Fruit fly (Drosophila melanogaster) whole organism, adult: Measurements from ENCODE around the gene CG14933.

Experiments used
- CG11617 ChIP-seq: fragments of 200-800 bp; sonication (Bioruptor generic); optimal IDR thresholded peaks from 2 replicates; lab custom pipeline; 2017; ENCODE audit warnings: mild to moderate bottlenecking, missing biosample characterization, missing genetic modification reagents, missing genetic modification characterization
- CG12768 ChIP-seq: fragments of 200-800 bp; sonication (Bioruptor generic); optimal IDR thresholded peaks from 2 replicates; lab custom pipeline; 2017; ENCODE audit warnings: missing biosample characterization, missing genetic modification characterization, mild to moderate bottlenecking, moderate library complexity, missing genetic modification reagents
- CG14711 ChIP-seq: fragments of 200-800 bp; sonication (Bioruptor generic); optimal IDR thresholded peaks from 2 replicates; lab custom pipeline; 2018; ENCODE audit warnings: missing biosample characterization, mild to moderate bottlenecking, missing genetic modification characterization, moderate library complexity
- CG1620 ChIP-seq: fragments of 200-800 bp; sonication (Bioruptor generic); optimal IDR thresholded peaks from 2 replicates; lab custom pipeline; 2016; ENCODE audit warnings: missing biosample characterization, missing genetic modification characterization
- CG33017 ChIP-seq: fragments of 200-800 bp; sonication (Bioruptor generic); optimal IDR thresholded peaks from 2 replicates; lab custom pipeline; 2018; ENCODE audit warnings: missing biosample characterization, mild to moderate bottlenecking, missing genetic modification characterization, moderate library complexity
- CG7045 ChIP-seq: fragments of 200-800 bp; sonication (Bioruptor generic); optimal IDR thresholded peaks from 2 replicates; lab custom pipeline; 2017; ENCODE audit warnings: missing biosample characterization, mild to moderate bottlenecking, missing genetic modification characterization
- Mnt ChIP-seq: fragments of 200-800 bp; sonication (Bioruptor generic); optimal IDR thresholded peaks from 2 replicates; lab custom pipeline; 2016; ENCODE audit warnings: missing biosample characterization, mild to moderate bottlenecking, missing genetic modification characterization
- bab1 ChIP-seq: fragments of 200-800 bp; sonication (Bioruptor generic); optimal IDR thresholded peaks from 3 replicates; lab custom pipeline; 2019; ENCODE audit warnings: missing biosample characterization, mild to moderate bottlenecking, missing genetic modification characterization, moderate library complexity
- cic ChIP-seq: fragments of 200-800 bp; sonication (Bioruptor generic); optimal IDR thresholded peaks from 2 replicates; lab custom pipeline; 2017; ENCODE audit warnings: missing biosample characterization, mild to moderate bottlenecking, missing genetic modification characterization, moderate library complexity
- cnc ChIP-seq, 2 experiments: fragments of >200 bp; optimal IDR thresholded peaks; 2 replicates each; lab custom pipeline; 2017
- kay ChIP-seq: fragments of 200-800 bp; sonication (Bioruptor generic); peaks from one replicate; lab custom pipeline; 2016; ENCODE audit warnings: missing biosample characterization, missing genetic modification characterization, borderline replicate concordance
- ovo ChIP-seq: fragments of 200-800 bp; sonication (Bioruptor generic); optimal IDR thresholded peaks from 2 replicates; lab custom pipeline; 2016; ENCODE audit warnings: missing biosample characterization, missing genetic modification characterization
- tj ChIP-seq: fragments of 200-800 bp; sonication (Bioruptor generic); optimal IDR thresholded peaks from 3 replicates; lab custom pipeline; 2017; ENCODE audit warnings: missing biosample characterization, mild to moderate bottlenecking, missing genetic modification characterization, moderate library complexity
- toe ChIP-seq: fragments of 200-800 bp; sonication (Bioruptor generic); optimal IDR thresholded peaks from 2 replicates; lab custom pipeline; 2016; ENCODE audit warnings: missing biosample characterization, missing genetic modification characterization

The CG14933 gene

dm6 chr2L:11874890-11875289 lies 32.3 kb downstream of the CG14933 start:
- TF ChIP-seq ovo (GFP tag; lab: Kevin White, UChicago) (no peak), tj (GFP tag; lab: Kevin White, UChicago) (no peak), cic (GFP tag; lab: Kevin White, UChicago) (no peak), CG11617 (GFP tag; lab: Kevin White, UChicago) (no peak), cnc (optimal IDR thresholded peaks at IDR 0.05; lab: Kevin White, UChicago) (no peak), CG14711 (tag; lab: Kevin White, UChicago) (no peak), Mnt (GFP tag; lab: Kevin White, UChicago) (no peak), CG33017 (no peak)

DNA sequence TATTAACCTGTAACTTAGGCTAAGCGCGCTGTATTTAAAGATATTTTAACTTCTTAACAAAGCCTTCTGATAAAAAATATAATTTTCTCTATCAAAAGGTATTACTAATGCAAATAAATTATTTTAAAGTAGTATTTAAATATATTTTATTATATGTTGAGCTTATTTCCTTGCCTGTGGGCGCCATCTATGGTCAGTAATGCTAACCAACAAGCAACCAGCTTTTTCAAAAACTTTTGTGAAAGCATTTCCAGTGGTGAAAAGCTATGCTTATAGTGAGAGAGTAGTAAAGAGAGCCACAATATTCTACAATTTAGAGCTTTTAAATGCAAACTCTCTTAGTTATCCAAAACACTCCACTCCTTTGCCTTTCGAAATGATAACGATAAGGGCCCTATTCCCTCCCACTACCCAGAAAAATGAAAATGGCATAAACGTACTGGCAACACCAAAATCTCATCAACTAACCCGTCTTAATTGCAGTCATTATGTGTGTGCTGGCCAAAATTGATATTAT lies 36.2 kb downstream of the CG14933 start:
- TF ChIP-seq Mnt (GFP tag; lab: Kevin White, UChicago): no peak
- TF ChIP-seq bab1 (GFP tag; lab: Kevin White, UChicago): no peak
- TF ChIP-seq CG33017: no peak
- TF ChIP-seq CG7045 (GFP tag; lab: Kevin White, UChicago): no peak
- no peak for TF ChIP-seq CG1620
- TF ChIP-seq ovo (GFP tag; lab: Kevin White, UChicago): no peak
- no peak for TF ChIP-seq cic (GFP tag; lab: Kevin White, UChicago)
- TF ChIP-seq kay (GFP tag; lab: Kevin White, UChicago): no peak
- TF ChIP-seq CG12768 (GFP tag; lab: Kevin White, UChicago): no peak
- no peak for TF ChIP-seq cnc (optimal IDR thresholded peaks at IDR 0.05; lab: Kevin White, UChicago)
- no peak for TF ChIP-seq toe

DNA sequence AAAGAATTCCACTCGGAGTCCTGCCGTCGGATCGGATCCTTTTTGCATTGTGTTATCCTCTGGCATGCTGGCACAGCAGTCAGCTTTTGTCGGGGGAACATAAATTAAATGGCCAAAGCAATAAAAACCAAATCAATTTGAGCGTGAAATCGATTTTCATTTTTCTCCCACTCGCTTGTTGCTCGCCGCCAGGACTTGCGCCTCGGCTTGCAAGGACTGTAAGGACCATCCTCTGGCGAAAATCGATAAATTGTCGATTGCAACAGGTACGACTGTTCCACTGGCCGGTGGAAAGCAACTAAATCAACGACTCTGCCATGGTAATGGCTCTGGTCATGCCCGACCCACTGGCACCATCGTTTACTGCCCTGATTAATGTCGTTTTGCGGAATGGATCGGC lies 50.6 kb downstream of the CG14933 start:
- no peak for TF ChIP-seq CG12768 (GFP tag; lab: Kevin White, UChicago)
- TF ChIP-seq CG7045 (GFP tag; lab: Kevin White, UChicago): no peak
- TF ChIP-seq kay (GFP tag; lab: Kevin White, UChicago): no peak
- TF ChIP-seq Mnt (GFP tag; lab: Kevin White, UChicago): no peak
